Worm (Caenorhabditis elegans) whole organism, L1 larva: ENCODE results near the gene oac-4.

ENCODE experiments used
- C16A3.4 ChIP-seq: fragments of 150-350 bp; optimal IDR thresholded peaks from 2 replicates; lab custom pipeline; 2014; ENCODE audit warnings: missing biosample characterization, missing genetic modification characterization
- C34B4.2 ChIP-seq: sonication (generic microtip); optimal IDR thresholded peaks from 2 replicates; lab custom pipeline; 2017; ENCODE audit warnings: mild to moderate bottlenecking, missing genetic modification characterization, missing compliant biosample characterization
- F16B12.6 ChIP-seq: fragments of 150-350 bp; optimal IDR thresholded peaks from 2 replicates; lab custom pipeline; 2014; ENCODE audit warnings: missing biosample characterization, missing genetic modification characterization
- aha-1 ChIP-seq: fragments of 150-350 bp; optimal IDR thresholded peaks from 2 replicates; lab custom pipeline; 2014; ENCODE audit warnings: missing biosample characterization, missing genetic modification characterization
- aly-2 ChIP-seq: fragments of 150-350 bp; optimal IDR thresholded peaks from 2 replicates; lab custom pipeline; 2014; ENCODE audit warnings: missing biosample characterization, missing genetic modification characterization
- blmp-1 ChIP-seq: fragments of 150-350 bp; optimal IDR thresholded peaks from 2 replicates; lab custom pipeline; 2014; ENCODE audit warnings: missing biosample characterization, missing genetic modification characterization
- ceh-63 ChIP-seq: fragments of 200-800 bp; sonication (Bioruptor generic); optimal IDR thresholded peaks from 2 replicates; lab custom pipeline; 2018; ENCODE audit warnings: mild to moderate bottlenecking, missing genetic modification characterization, missing compliant biosample characterization
- ceh-8 ChIP-seq: fragments of 200-800 bp; sonication (Bioruptor generic); optimal IDR thresholded peaks from 2 replicates; lab custom pipeline; 2018; ENCODE audit warnings: mild to moderate bottlenecking, missing genetic modification characterization, moderate library complexity, missing compliant biosample characterization
- ceh-82 ChIP-seq, 3 experiments: fragments of 150-350 bp in 1 of 3; sonication (generic microtip) in 2 of 3; optimal IDR thresholded peaks; 2 replicates each; lab custom pipeline; 2014 to 2017; ENCODE audit warnings: missing biosample characterization in 3 of 3, missing genetic modification characterization in 3 of 3
- ceh-90 ChIP-seq: sonication (generic microtip); optimal IDR thresholded peaks from 2 replicates; lab custom pipeline; 2016; ENCODE audit warnings: missing genetic modification characterization, missing compliant biosample characterization
- ces-1 ChIP-seq: fragments of 150-350 bp; optimal IDR thresholded peaks from 2 replicates; lab custom pipeline; 2014; ENCODE audit warnings: missing biosample characterization, missing genetic modification reagents, missing genetic modification characterization
- dpl-1 ChIP-seq, 3 experiments: fragments of 150-350 bp in 2 of 3; sonication (generic microtip) in 1 of 3; optimal IDR thresholded peaks; 2 replicates each; lab custom pipeline; 2014 to 2017; ENCODE audit warnings: missing biosample characterization in 3 of 3, missing genetic modification characterization in 3 of 3, missing genetic modification reagents in 3 of 3
- dsc-1 ChIP-seq: sonication (generic microtip); optimal IDR thresholded peaks from 2 replicates; lab custom pipeline; 2016; ENCODE audit warnings: mild to moderate bottlenecking, missing genetic modification characterization, missing compliant biosample characterization
- efl-1 ChIP-seq, 4 experiments: fragments of 150-350 bp; optimal IDR thresholded peaks in 3 of 4; peaks in 1 of 4; 1 replicate in 1 of 4; 2 replicates in 3 of 4; lab custom pipeline; 2014; ENCODE audit warnings: missing biosample characterization in 2 of 4, missing genetic modification characterization in 2 of 4, missing genetic modification reagents in 2 of 4
- efl-3 ChIP-seq: fragments of 200-800 bp; sonication (Bioruptor generic); optimal IDR thresholded peaks from 2 replicates; lab custom pipeline; 2018; ENCODE audit warnings: mild to moderate bottlenecking, missing genetic modification characterization, missing compliant biosample characterization
- egl-13 ChIP-seq: sonication (generic microtip); optimal IDR thresholded peaks from 2 replicates; lab custom pipeline; 2016; ENCODE audit warnings: missing genotype, missing genetic modification reagents, missing genetic modification characterization, missing compliant biosample characterization
- elt-2 ChIP-seq: sonication (generic microtip); optimal IDR thresholded peaks from 2 replicates; lab custom pipeline; 2016; ENCODE audit warnings: missing genetic modification characterization, mild to moderate bottlenecking, inconsistent platforms, missing compliant biosample characterization, missing genetic modification reagents
- elt-3 ChIP-seq, 6 experiments: fragments of 150-350 bp in 1 of 6; sonication (generic microtip); optimal IDR thresholded peaks; 2 replicates each; lab custom pipeline; 2017 to 2018; ENCODE audit warnings: missing biosample characterization in 6 of 6, missing genetic modification characterization in 6 of 6, inconsistent platforms in 1 of 6
- ets-5 ChIP-seq: fragments of 200-800 bp; sonication (Bioruptor generic); IDR thresholded peaks from 2 replicates; pipeline ENCODE4 v1.3.6; 2022; ENCODE audit warnings: missing genetic modification characterization, missing compliant biosample characterization
- fkh-10 ChIP-seq: sonication (generic microtip); optimal IDR thresholded peaks from 2 replicates; lab custom pipeline; 2017; ENCODE audit warnings: missing biosample characterization, missing genetic modification reagents, missing genetic modification characterization
- fkh-4 ChIP-seq: sonication (generic microtip); optimal IDR thresholded peaks from 2 replicates; lab custom pipeline; 2016; ENCODE audit warnings: missing compliant biosample characterization, missing genetic modification characterization, borderline replicate concordance
- fkh-8 ChIP-seq: sonication (generic microtip); optimal IDR thresholded peaks from 2 replicates; lab custom pipeline; 2016; ENCODE audit warnings: mild to moderate bottlenecking, missing genetic modification characterization, missing compliant biosample characterization
- fos-1 ChIP-seq: fragments of 150-350 bp; optimal IDR thresholded peaks from 2 replicates; lab custom pipeline; 2014; ENCODE audit warnings: missing biosample characterization, missing genetic modification characterization
- grh-1 ChIP-seq: fragments of 200-800 bp; sonication (Bioruptor generic); IDR thresholded peaks from 2 replicates; pipeline ENCODE4 v1.3.6; 2022; ENCODE audit warnings: missing genetic modification reagents, missing genetic modification characterization, missing compliant biosample characterization
- hlh-17 ChIP-seq: fragments of 200-800 bp; sonication (Bioruptor generic); optimal IDR thresholded peaks from 2 replicates; lab custom pipeline; 2018; ENCODE audit warnings: missing genetic modification characterization, mild to moderate bottlenecking, missing compliant biosample characterization, moderate library complexity, borderline replicate concordance
- irx-1 ChIP-seq: sonication (generic microtip); optimal IDR thresholded peaks from 2 replicates; lab custom pipeline; 2016; ENCODE audit warnings: missing genetic modification characterization, missing compliant biosample characterization
- isw-1 ChIP-seq: fragments of 200-800 bp; sonication (Bioruptor generic); IDR thresholded peaks from 2 replicates; pipeline ENCODE4 v1.3.6; 2022; ENCODE audit warnings: missing genetic modification characterization, missing compliant biosample characterization
- lin-14 ChIP-seq: fragments of 200-800 bp; sonication (Bioruptor generic); optimal IDR thresholded peaks from 2 replicates; lab custom pipeline; 2018; ENCODE audit warnings: mild to moderate bottlenecking, missing genetic modification characterization, moderate library complexity, missing compliant biosample characterization
- lin-15B ChIP-seq: fragments of 150-350 bp; sonication (generic microtip); optimal IDR thresholded peaks from 3 replicates; lab custom pipeline; 2014; ENCODE audit warnings: missing biosample characterization, missing genetic modification characterization
- lin-39 ChIP-seq: fragments of 150-350 bp; optimal IDR thresholded peaks from 2 replicates; lab custom pipeline; 2014; ENCODE audit warnings: missing biosample characterization, missing genetic modification reagents, missing genetic modification characterization
- lsy-2 ChIP-seq, 2 experiments: fragments of 150-350 bp; optimal IDR thresholded peaks; 2 replicates each; lab custom pipeline; 2014; ENCODE audit warnings: missing biosample characterization in 2 of 2, missing genetic modification characterization in 2 of 2
- mab-9 ChIP-seq: fragments of 200-800 bp; sonication (Bioruptor generic); IDR thresholded peaks from 2 replicates; pipeline ENCODE4 v1.3.6; 2022; ENCODE audit warnings: missing genetic modification reagents, missing genetic modification characterization, missing compliant biosample characterization
- mef-2 ChIP-seq: fragments of 150-350 bp; optimal IDR thresholded peaks from 2 replicates; lab custom pipeline; 2014; ENCODE audit warnings: missing biosample characterization, missing genetic modification characterization
- mep-1 ChIP-seq: fragments of 150-350 bp; optimal IDR thresholded peaks from 2 replicates; lab custom pipeline; 2014; ENCODE audit warnings: missing biosample characterization, missing genetic modification characterization
- nhr-11 ChIP-seq: fragments of 150-350 bp; optimal IDR thresholded peaks from 2 replicates; lab custom pipeline; 2014; ENCODE audit warnings: missing biosample characterization, missing genetic modification characterization
- nhr-237 ChIP-seq: fragments of 150-350 bp; optimal IDR thresholded peaks from 2 replicates; lab custom pipeline; 2014; ENCODE audit warnings: missing biosample characterization, missing genetic modification characterization
- nhr-28 ChIP-seq: fragments of 150-350 bp; optimal IDR thresholded peaks from 2 replicates; lab custom pipeline; 2014; ENCODE audit warnings: missing biosample characterization, missing genetic modification characterization
- nhr-71 ChIP-seq: sonication (generic microtip); optimal IDR thresholded peaks from 2 replicates; lab custom pipeline; 2016; ENCODE audit warnings: mild to moderate bottlenecking, missing genetic modification characterization, moderate library complexity, missing compliant biosample characterization
- nhr-76 ChIP-seq: sonication (generic microtip); optimal IDR thresholded peaks from 2 replicates; lab custom pipeline; 2017; ENCODE audit warnings: missing biosample characterization, missing genetic modification characterization
- nhr-77 ChIP-seq: fragments of 150-350 bp; optimal IDR thresholded peaks from 2 replicates; lab custom pipeline; 2014; ENCODE audit warnings: missing biosample characterization, missing genetic modification characterization
- nhr-90 ChIP-seq: sonication (generic microtip); optimal IDR thresholded peaks from 2 replicates; lab custom pipeline; 2016; ENCODE audit warnings: mild to moderate bottlenecking, missing genetic modification characterization, missing compliant biosample characterization; ENCODE audit not compliant: poor library complexity
- rnt-1 ChIP-seq: sonication (generic microtip); optimal IDR thresholded peaks from 2 replicates; lab custom pipeline; 2016; ENCODE audit warnings: mild to moderate bottlenecking, missing genetic modification characterization, moderate library complexity, missing compliant biosample characterization
- skn-1 ChIP-seq: fragments of 150-350 bp; optimal IDR thresholded peaks from 2 replicates; lab custom pipeline; 2014; ENCODE audit warnings: missing biosample characterization, missing genetic modification characterization
- tbx-2 ChIP-seq: sonication (generic microtip); optimal IDR thresholded peaks from 2 replicates; lab custom pipeline; 2016; ENCODE audit warnings: missing genetic modification characterization, missing compliant biosample characterization
- tlp-1 ChIP-seq: fragments of 150-350 bp; optimal IDR thresholded peaks from 2 replicates; lab custom pipeline; 2014; ENCODE audit warnings: missing biosample characterization, missing genetic modification characterization
- unc-130 ChIP-seq: fragments of 150-350 bp; optimal IDR thresholded peaks from 2 replicates; lab custom pipeline; 2017; ENCODE audit warnings: missing biosample characterization, missing genetic modification characterization, inconsistent platforms
- unc-30 ChIP-seq: sonication (generic microtip); optimal IDR thresholded peaks from 2 replicates; lab custom pipeline; 2017; ENCODE audit warnings: missing biosample characterization, missing genetic modification characterization
- unc-98 ChIP-seq: fragments of 200-800 bp; sonication (Bioruptor generic); IDR thresholded peaks from 2 replicates; pipeline ENCODE4 v1.3.6; 2022; ENCODE audit warnings: missing genetic modification characterization, missing compliant biosample characterization
- vab-15 ChIP-seq: sonication (generic microtip); optimal IDR thresholded peaks from 2 replicates; lab custom pipeline; 2017; ENCODE audit warnings: missing genotype, mild to moderate bottlenecking, missing genetic modification characterization, missing compliant biosample characterization
- xbp-1 ChIP-seq: sonication (generic microtip); optimal IDR thresholded peaks from 2 replicates; lab custom pipeline; 2016; ENCODE audit warnings: missing genetic modification characterization, missing compliant biosample characterization
- zag-1 ChIP-seq: fragments of 150-350 bp; optimal IDR thresholded peaks from 2 replicates; lab custom pipeline; 2014; ENCODE audit warnings: missing biosample characterization, missing genetic modification characterization
- zip-4 ChIP-seq: fragments of 200-800 bp; sonication (Bioruptor generic); optimal IDR thresholded peaks from 2 replicates; lab custom pipeline; 2018; ENCODE audit warnings: mild to moderate bottlenecking, missing genetic modification characterization, moderate library complexity, missing compliant biosample characterization
- ztf-4 ChIP-seq: fragments of 150-350 bp; optimal IDR thresholded peaks from 2 replicates; lab custom pipeline; 2014; ENCODE audit warnings: missing biosample characterization, missing genetic modification characterization

oac-4 gene

DNA sequence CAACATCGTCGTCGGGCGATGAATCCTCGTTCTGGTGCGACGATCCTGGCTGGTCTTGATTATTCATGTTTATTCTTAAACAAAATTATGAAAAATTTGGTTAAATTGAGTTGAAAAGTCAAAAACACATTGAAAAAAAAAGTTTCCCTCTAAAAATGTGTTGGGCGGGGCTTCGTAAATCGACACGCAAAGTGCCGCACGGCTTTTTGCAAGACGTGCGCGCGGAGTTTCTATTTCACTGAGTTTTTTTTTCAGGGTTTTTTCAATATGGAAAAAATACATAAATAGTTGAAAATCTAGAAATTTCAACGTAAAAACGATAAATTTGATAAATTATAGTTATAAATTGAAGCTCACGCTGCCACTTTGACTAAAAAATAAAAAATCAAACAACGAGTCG is 27.7 kb downstream of the oac-4 start, which contains the start of gene F54D10.5:
TSS of gene F54D10.5 (minus strand) at position 74 of the 400 bp plus-strand sequence.
- TF ChIP-seq grh-1 (GFP tag; lab: Robert Waterston, UW) (peak; percentile 77), dpl-1 (GFP tag; optimal IDR thresholded peaks at IDR 0.05; lab: Kevin White, UChicago) (peak; percentile 95), lsy-2 (tag; optimal IDR thresholded peaks at IDR 0.05; lab: Kevin White, UChicago) (peak; percentile 85 to 86), irx-1 (tag; lab: Kevin White, UChicago) (no peak), fkh-10 (GFP tag; lab: Kevin White, UChicago) (no peak), efl-1 (optimal IDR thresholded peaks at IDR 0.05; lab: Kevin White, UChicago) (peak; percentile 81 to 95), efl-1 (GFP tag; optimal IDR thresholded peaks at IDR 0.05 in 1 of 2; lab: Kevin White, UChicago) (peak; percentile 91 to 99), hlh-17 (GFP tag; lab: Kevin White, UChicago) (no peak), C16A3.4 (tag; lab: Kevin White, UChicago) (peak; percentile 77), unc-98 (GFP tag; lab: Robert Waterston, UW) (no peak), zag-1 (tag; lab: Kevin White, UChicago) (no peak), nhr-90 (peak; percentile 77), blmp-1 (tag; lab: Kevin White, UChicago) (no peak), nhr-28 (tag; lab: Kevin White, UChicago) (no peak), nhr-76 (tag; lab: Kevin White, UChicago) (no peak), zip-4 (GFP tag; lab: Kevin White, UChicago) (peak; percentile 13), nhr-71 (tag; lab: Kevin White, UChicago) (peak; percentile 87), ces-1 (GFP tag; lab: Kevin White, UChicago) (no peak), elt-3 (tag; optimal IDR thresholded peaks at IDR 0.05; lab: Kevin White, UChicago) (peak in 1 of 6 experiments; percentile 74), ceh-90 (tag; lab: Kevin White, UChicago) (peak; percentile 15), efl-3 (no peak), ets-5 (GFP tag; lab: Robert Waterston, UW) (no peak), aly-2 (tag; lab: Kevin White, UChicago) (no peak), lin-15B (peak; percentile 63), lin-39 (tag; lab: Kevin White, UChicago) (peak; percentile 69), mef-2 (tag; lab: Kevin White, UChicago) (no peak), fkh-8 (peak; percentile 47), mab-9 (GFP tag; lab: Robert Waterston, UW) (peak; percentile 41; the same call in 1 of the 2 replicates), lin-14 (GFP tag; lab: Kevin White, UChicago) (peak; percentile 77), unc-130 (tag; lab: Kevin White, UChicago) (peak; percentile 81), mep-1 (peak; percentile 71), ceh-82 (tag; optimal IDR thresholded peaks at IDR 0.05; lab: Kevin White, UChicago) (peak; percentile 78 to 88 (median 87)), ceh-63 (GFP tag; lab: Kevin White, UChicago) (no peak), unc-30 (no peak), aha-1 (no peak), tbx-2 (tag; lab: Kevin White, UChicago) (peak; percentile 80), fkh-4 (tag; lab: Kevin White, UChicago) (no peak), nhr-77 (tag; lab: Kevin White, UChicago) (no peak), elt-2 (tag; lab: Kevin White, UChicago) (peak; percentile 73), dsc-1 (tag; lab: Kevin White, UChicago) (no peak), isw-1 (peak; percentile 75), nhr-11 (tag; lab: Kevin White, UChicago) (peak; percentile 56), rnt-1 (peak; percentile 93), nhr-237 (tag; lab: Kevin White, UChicago) (peak; percentile 10), fos-1 (tag; lab: Kevin White, UChicago) (peak; percentile 47), ceh-8 (GFP tag; lab: Kevin White, UChicago) (peak; percentile 55), egl-13 (tag; lab: Kevin White, UChicago) (peak; percentile 28), skn-1 (tag; lab: Kevin White, UChicago) (peak; percentile 88), C34B4.2 (tag; lab: Kevin White, UChicago) (no peak), vab-15 (tag; lab: Kevin White, UChicago) (no peak), tlp-1 (tag; lab: Kevin White, UChicago) (no peak), xbp-1 (tag; lab: Kevin White, UChicago) (peak; percentile 81), ztf-4 (tag; lab: Kevin White, UChicago) (no peak), F16B12.6 (tag; lab: Kevin White, UChicago) (peak; percentile 68)
